Fruit fly (Drosophila melanogaster) whole organism, wandering third instar larva: ENCODE results near the gene CG10252.

Experiments used
- Abd-B ChIP-seq: fragments of >200 bp; optimal IDR thresholded peaks from 2 replicates; lab custom pipeline; 2017; ENCODE audit warnings: missing biosample characterization, missing genetic modification characterization
- CG9705 ChIP-seq: fragments of 200-800 bp; sonication (Bioruptor generic); optimal IDR thresholded peaks from 2 replicates; lab custom pipeline; 2018; ENCODE audit warnings: missing biosample characterization, mild to moderate bottlenecking, missing genetic modification characterization
- CrebA ChIP-seq: fragments of 200-800 bp; sonication (Bioruptor generic); optimal IDR thresholded peaks from 2 replicates; lab custom pipeline; 2016; ENCODE audit warnings: missing biosample characterization, mild to moderate bottlenecking, missing genetic modification characterization, borderline replicate concordance
- Dif ChIP-seq: fragments of 200-275, 200-300 bp; sonication (Bioruptor generic); optimal IDR thresholded peaks from 2 replicates; lab custom pipeline; 2018; ENCODE audit warnings: missing biosample characterization, missing genetic modification characterization; ENCODE audit not compliant: partially characterized antibody
- GATAd ChIP-seq: sonication (Bioruptor generic); optimal IDR thresholded peaks from 2 replicates; lab custom pipeline; 2016; ENCODE audit warnings: missing biosample characterization, missing genetic modification characterization
- HLH106 ChIP-seq: fragments of 200-800 bp; optimal IDR thresholded peaks from 3 replicates; lab custom pipeline; 2019; ENCODE audit warnings: missing biosample characterization, mild to moderate bottlenecking, missing genetic modification characterization, moderate library complexity
- Hnf4 ChIP-seq: fragments of 200-800 bp; sonication (Bioruptor generic); optimal IDR thresholded peaks from 2 replicates; lab custom pipeline; 2016; ENCODE audit warnings: missing biosample characterization, mild to moderate bottlenecking, missing genetic modification characterization
- Hr78 ChIP-seq: fragments of >200 bp; optimal IDR thresholded peaks from 2 replicates; lab custom pipeline; 2017; ENCODE audit warnings: missing biosample characterization, missing genetic modification characterization
- Hr83 ChIP-seq: fragments of 200-300 bp; sonication (Bioruptor generic); optimal IDR thresholded peaks from 2 replicates; lab custom pipeline; 2016; ENCODE audit warnings: missing biosample characterization, mild to moderate bottlenecking, missing genetic modification characterization, moderate library complexity; ENCODE audit not compliant: poor library complexity, severe bottlenecking
- Jra ChIP-seq: sonication (Bioruptor generic); optimal IDR thresholded peaks from 2 replicates; lab custom pipeline; 2016; ENCODE audit warnings: missing biosample characterization, missing genetic modification characterization
- Mio ChIP-seq: sonication (Bioruptor generic); optimal IDR thresholded peaks from 2 replicates; lab custom pipeline; 2016; ENCODE audit warnings: missing biosample characterization, missing genetic modification characterization
- Myc ChIP-seq: fragments of >200 bp; optimal IDR thresholded peaks from 2 replicates; lab custom pipeline; 2017
- N ChIP-seq: fragments of >200 bp; optimal IDR thresholded peaks from 2 replicates; lab custom pipeline; 2018; ENCODE audit warnings: missing biosample characterization, missing external identifiers, missing genetic modification characterization
- OdsH ChIP-seq: fragments of 200-800 bp; sonication (Bioruptor generic); optimal IDR thresholded peaks from 2 replicates; lab custom pipeline; 2016; ENCODE audit warnings: missing biosample characterization, mild to moderate bottlenecking, missing genetic modification characterization
- Rel ChIP-seq, 2 experiments: fragments of 200-800 bp; sonication (Bioruptor generic) in 1 of 2; optimal IDR thresholded peaks; 2 replicates in 1 of 2; 3 replicates in 1 of 2; lab custom pipeline; 2016 to 2019; ENCODE audit warnings: mild to moderate bottlenecking in 2 of 2, missing biosample characterization in 2 of 2, missing genetic modification characterization in 2 of 2, moderate library complexity in 1 of 2
- Sp1 ChIP-seq: fragments of 200-800 bp; sonication (Bioruptor generic); optimal IDR thresholded peaks from 3 replicates; lab custom pipeline; 2019; ENCODE audit warnings: missing biosample characterization, mild to moderate bottlenecking, missing genetic modification characterization, moderate library complexity
- Vsx2 ChIP-seq: fragments of 200-300, 225-300 bp; sonication (Bioruptor generic); optimal IDR thresholded peaks from 2 replicates; lab custom pipeline; 2018; ENCODE audit warnings: missing biosample characterization, missing genetic modification characterization; ENCODE audit not compliant: partially characterized antibody
- br ChIP-seq: fragments of 200-800 bp; sonication (Bioruptor generic); optimal IDR thresholded peaks from 2 replicates; lab custom pipeline; 2016; ENCODE audit warnings: missing biosample characterization, missing genetic modification characterization
- brk ChIP-seq: fragments of 200-800 bp; sonication (Bioruptor generic); optimal IDR thresholded peaks from 2 replicates; lab custom pipeline; 2016; ENCODE audit warnings: missing biosample characterization, mild to moderate bottlenecking, missing genetic modification characterization
- dmrt93B ChIP-seq: fragments of 200-800 bp; sonication (Bioruptor generic); optimal IDR thresholded peaks from 2 replicates; lab custom pipeline; 2018; ENCODE audit warnings: missing biosample characterization, mild to moderate bottlenecking, missing genetic modification characterization
- dsf ChIP-seq: sonication (Bioruptor generic); optimal IDR thresholded peaks from 2 replicates; lab custom pipeline; 2016; ENCODE audit warnings: missing biosample characterization, missing genetic modification characterization, borderline replicate concordance
- foxo ChIP-seq, 2 experiments: fragments of 200-800 bp; sonication (Bioruptor generic); optimal IDR thresholded peaks; 2 replicates in 1 of 2; 3 replicates in 1 of 2; lab custom pipeline; 2016 to 2017; ENCODE audit warnings: missing biosample characterization in 2 of 2, missing genetic modification characterization in 2 of 2
- fru ChIP-seq: fragments of 200-800 bp; sonication (Bioruptor generic); optimal IDR thresholded peaks from 3 replicates; lab custom pipeline; 2016; ENCODE audit warnings: missing biosample characterization, mild to moderate bottlenecking, missing genetic modification characterization
- h ChIP-seq: fragments of 200-800 bp; sonication (Bioruptor generic); optimal IDR thresholded peaks from 3 replicates; lab custom pipeline; 2016; ENCODE audit warnings: missing biosample characterization, mild to moderate bottlenecking, missing genetic modification characterization
- lola ChIP-seq: fragments of >200 bp; optimal IDR thresholded peaks from 2 replicates; lab custom pipeline; 2017; ENCODE audit warnings: missing biosample characterization, missing genetic modification characterization
- pan ChIP-seq: fragments of >200 bp; optimal IDR thresholded peaks from 2 replicates; lab custom pipeline; 2017
- psq ChIP-seq: fragments of 200-800 bp; sonication (Bioruptor generic); optimal IDR thresholded peaks from 3 replicates; lab custom pipeline; 2017; ENCODE audit warnings: missing biosample characterization, mild to moderate bottlenecking, missing genetic modification characterization, moderate library complexity
- rgr ChIP-seq: fragments of 200-800 bp; sonication (Bioruptor generic); optimal IDR thresholded peaks from 3 replicates; lab custom pipeline; 2016; ENCODE audit warnings: missing biosample characterization, mild to moderate bottlenecking, missing genetic modification characterization
- sage ChIP-seq: fragments of 200-800 bp; sonication (Bioruptor generic); optimal IDR thresholded peaks from 2 replicates; lab custom pipeline; 2016; ENCODE audit warnings: missing biosample characterization, mild to moderate bottlenecking, missing genetic modification characterization
- sv ChIP-seq: fragments of 200-800 bp; sonication (Bioruptor generic); optimal IDR thresholded peaks from 3 replicates; lab custom pipeline; 2016; ENCODE audit warnings: missing biosample characterization, missing genetic modification characterization
- tai ChIP-seq: sonication (Bioruptor generic); optimal IDR thresholded peaks from 2 replicates; lab custom pipeline; 2016; ENCODE audit warnings: missing biosample characterization, missing genetic modification characterization
- usp ChIP-seq: fragments of >200 bp; optimal IDR thresholded peaks from 2 replicates; lab custom pipeline; 2017; ENCODE audit warnings: missing biosample characterization, missing genetic modification characterization
- woc ChIP-seq: sonication (Bioruptor generic); optimal IDR thresholded peaks from 2 replicates; lab custom pipeline; 2016; ENCODE audit warnings: missing biosample characterization, mild to moderate bottlenecking, missing genetic modification characterization

CG10252 gene

DNA sequence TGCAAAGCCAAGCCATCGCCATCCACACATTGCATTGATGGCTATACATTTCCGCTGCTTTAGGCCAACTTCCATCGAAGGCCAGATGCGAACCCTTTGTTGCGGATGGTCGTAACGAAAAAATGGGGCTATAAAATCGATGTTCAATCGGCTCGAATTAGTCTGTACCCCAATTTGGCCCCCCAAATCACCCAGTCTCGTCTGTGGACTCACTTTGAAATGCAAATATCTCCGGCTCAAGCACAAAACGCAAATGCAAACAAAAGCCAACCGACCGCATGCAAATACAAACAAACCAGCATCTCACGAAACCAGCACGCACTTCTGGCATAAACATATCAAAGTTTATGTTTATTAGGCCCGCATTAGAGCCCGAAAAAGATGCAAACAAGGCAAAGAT lies 40.3 kb upstream of the CG10252 start:
- TF ChIP-seq N (GFP tag; lab: Kevin White, UChicago) (no peak), pan (no peak)

dm6 chr3R:23735648-23736047 lies 39.6 kb upstream of the CG10252 start:
- TF ChIP-seq psq = no peak
- TF ChIP-seq Dif (GFP tag; lab: Kevin White, UChicago) = no peak
- peak; percentile 86 for TF ChIP-seq Myc (lab: Kevin White, UChicago)

DNA sequence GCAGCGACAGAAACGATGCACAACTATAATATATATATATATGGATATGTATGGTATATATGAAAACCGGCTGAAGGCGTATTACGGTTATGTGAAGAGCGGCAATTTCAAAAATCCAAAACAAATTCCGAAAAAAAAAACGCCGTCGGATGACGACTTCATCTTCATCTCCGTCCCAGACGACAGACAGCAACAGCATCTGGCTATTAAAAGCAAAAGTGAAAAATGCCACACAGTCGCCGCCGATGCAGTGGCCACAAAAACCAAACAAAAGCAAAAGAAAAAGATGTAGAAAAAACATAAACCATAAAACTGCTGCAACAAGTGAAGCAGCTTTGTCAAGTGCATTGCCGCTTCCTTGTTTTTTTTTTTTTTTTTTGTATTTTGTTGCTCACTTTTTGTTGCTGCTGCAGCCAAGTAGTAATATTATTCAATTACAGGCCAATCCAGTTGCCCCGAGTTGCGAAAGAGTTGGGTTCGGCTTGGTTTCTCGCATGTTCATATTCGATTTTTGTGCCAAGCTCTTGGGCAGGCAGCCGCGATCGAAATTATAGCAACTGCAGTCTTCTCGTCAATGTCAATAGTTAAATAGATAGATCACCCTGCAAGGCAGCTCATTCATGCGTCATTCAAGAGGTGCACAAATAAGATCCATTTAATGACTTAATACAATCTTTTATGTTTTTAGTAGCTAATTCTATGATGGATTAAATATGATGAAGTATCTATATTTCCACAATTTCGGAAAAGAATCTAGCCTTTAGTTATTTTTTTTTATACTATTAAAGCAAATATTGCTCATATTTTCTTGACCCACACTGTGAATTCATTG lies 38.7 kb upstream of the CG10252 start:
- no peak for TF ChIP-seq CrebA (GFP tag; lab: Kevin White, UChicago)
- no peak for TF ChIP-seq sage
- no peak for TF ChIP-seq sv (GFP tag; lab: Kevin White, UChicago)
- TF ChIP-seq tai = no peak
- TF ChIP-seq CG9705 (GFP tag; lab: Kevin White, UChicago) = no peak
- TF ChIP-seq Abd-B (GFP tag; lab: Kevin White, UChicago) = no peak
- TF ChIP-seq OdsH (GFP tag; lab: Kevin White, UChicago) = no peak

DNA sequence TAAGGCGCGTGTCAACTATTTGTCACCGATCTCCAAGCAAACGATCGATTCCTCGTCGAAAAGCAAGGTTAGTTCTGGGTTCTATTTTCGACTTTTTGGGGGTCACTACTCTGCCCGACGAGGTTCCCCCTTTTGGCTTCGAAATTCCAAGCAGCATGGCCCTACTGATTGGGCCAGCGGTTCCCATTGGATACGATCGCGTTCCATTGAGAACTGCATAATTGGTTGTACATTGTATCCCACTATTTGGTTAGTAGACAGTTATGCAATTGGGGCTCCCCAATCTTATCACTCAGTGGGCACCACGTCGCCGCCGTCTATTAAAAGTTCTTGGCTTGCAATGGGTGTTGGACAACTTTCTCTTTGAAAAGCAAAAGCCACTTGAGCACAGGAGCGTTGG lies 37.7 kb upstream of the CG10252 start:
- TF ChIP-seq brk (GFP tag; lab: Kevin White, UChicago) (no peak), rgr (GFP tag; lab: Kevin White, UChicago) (no peak), dsf (GFP tag; lab: Kevin White, UChicago) (no peak), Jra (GFP tag; lab: Kevin White, UChicago) (no peak), Hr83 (GFP tag; lab: Kevin White, UChicago) (no peak), CrebA (GFP tag; lab: Kevin White, UChicago) (no peak), GATAd (GFP tag; lab: Kevin White, UChicago) (no peak), Mio (GFP tag; lab: Kevin White, UChicago) (no peak), Abd-B (GFP tag; lab: Kevin White, UChicago) (no peak), sv (GFP tag; lab: Kevin White, UChicago) (no peak)

DNA sequence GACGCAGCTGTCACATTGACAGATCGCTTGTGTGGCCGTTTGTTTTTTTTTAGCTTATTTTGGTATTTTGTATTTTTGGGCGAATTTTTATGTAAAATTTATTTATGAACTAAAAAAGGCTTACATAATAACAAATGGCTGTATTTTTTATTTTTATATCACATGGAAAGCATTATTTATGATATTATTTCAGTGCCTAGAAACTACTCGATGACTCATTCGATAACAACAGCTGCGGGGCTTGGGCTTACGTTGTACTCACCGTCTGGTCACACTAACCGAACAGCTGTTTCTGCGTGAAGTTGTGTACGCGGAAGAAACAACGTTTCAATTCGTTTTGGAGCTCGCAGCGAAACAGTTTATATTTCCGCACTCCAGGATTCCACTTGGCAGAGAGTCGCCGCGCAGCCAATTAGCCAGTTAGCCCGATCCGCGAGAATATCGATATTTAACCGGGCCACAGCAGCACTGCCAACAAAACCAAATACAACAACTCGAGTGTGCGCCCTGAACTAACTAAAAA lies 37.0 kb upstream of the CG10252 start, which contains the start of the genes Hmgcr and Rpn9:
Hmgcr (plus strand) TSS at position 335 of the 523 bp plus-strand sequence.
Rpn9 (minus strand) TSS at position 473 of the 523 bp plus-strand sequence.
- TF ChIP-seq brk (GFP tag; lab: Kevin White, UChicago) (no peak), Dif (GFP tag; lab: Kevin White, UChicago) (peak; percentile 28), Myc (lab: Kevin White, UChicago) (no peak), Hnf4 (GFP tag; lab: Kevin White, UChicago) (peak; percentile 9), sv (GFP tag; lab: Kevin White, UChicago) (no peak), h (GFP tag; lab: Kevin White, UChicago) (peak; percentile 36), usp (GFP tag; lab: Kevin White, UChicago) (no peak), psq (peak; percentile 2), Rel (GFP tag; optimal IDR thresholded peaks at IDR 0.05; lab: Kevin White, UChicago) (no peak), Rel (tag; optimal IDR thresholded peaks at IDR 0.05; lab: Kevin White, UChicago) (peak; percentile 26), dsf (GFP tag; lab: Kevin White, UChicago) (no peak), dmrt93B (GFP tag; lab: Kevin White, UChicago) (no peak), CG9705 (GFP tag; lab: Kevin White, UChicago) (no peak), fru (GFP tag; lab: Kevin White, UChicago) (peak; percentile 10), Hr78 (GFP tag; lab: Kevin White, UChicago) (no peak), woc (GFP tag; lab: Kevin White, UChicago) (no peak), Jra (GFP tag; lab: Kevin White, UChicago) (peak; percentile 2), Sp1 (GFP tag; lab: Kevin White, UChicago) (no peak), pan (no peak), tai (peak; percentile 6), CrebA (GFP tag; lab: Kevin White, UChicago) (no peak), HLH106 (tag; lab: Kevin White, UChicago) (no peak), foxo (GFP tag; optimal IDR thresholded peaks at IDR 0.05; lab: Kevin White, UChicago) (no peak), OdsH (GFP tag; lab: Kevin White, UChicago) (no peak), br (peak; percentile 20), lola (GFP tag; lab: Kevin White, UChicago) (no peak), Vsx2 (GFP tag; lab: Kevin White, UChicago) (peak; percentile 79), GATAd (GFP tag; lab: Kevin White, UChicago) (no peak)
